Worm (Caenorhabditis elegans) whole organism, L4/young adult: ENCODE measurements around the gene ain-1.

Source experiments
- W03F9.2 ChIP-seq: fragments of 150-350 bp; optimal IDR thresholded peaks from 2 replicates; lab custom pipeline; 2014; ENCODE audit warnings: missing biosample characterization, missing genetic modification characterization
- dao-5 ChIP-seq: sonication (generic microtip); optimal IDR thresholded peaks from 2 replicates; lab custom pipeline; 2016; ENCODE audit warnings: missing genotype, missing genetic modification characterization, moderate library complexity, missing compliant biosample characterization
- him-1 ChIP-seq: sonication (generic microtip); optimal IDR thresholded peaks from 2 replicates; lab custom pipeline; 2016; ENCODE audit warnings: missing genotype, missing genetic modification reagents, missing genetic modification characterization, missing compliant biosample characterization

DNA sequence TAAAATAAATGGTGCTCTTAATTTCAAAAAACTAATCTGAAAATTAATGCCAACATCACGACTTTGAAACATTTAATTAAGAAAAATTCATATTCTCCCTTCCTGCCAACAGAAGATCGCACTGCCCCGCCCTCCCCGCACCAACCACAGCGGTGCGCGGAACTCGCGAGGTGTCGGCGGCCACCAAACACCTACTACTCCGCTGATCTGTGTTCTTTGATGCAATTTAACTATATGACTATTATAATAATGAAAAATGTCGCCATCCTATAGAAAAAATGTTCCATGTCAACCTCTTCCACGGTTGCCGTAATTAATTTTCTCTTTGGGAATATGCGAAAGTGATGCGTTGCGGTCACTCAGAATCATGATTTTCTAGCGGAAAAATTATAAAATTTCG lies 47.5 kb upstream of the ain-1 start:
- TF ChIP-seq W03F9.2 (tag; lab: Kevin White, UChicago) (no peak), dao-5 (tag; lab: Kevin White, UChicago) (no peak), him-1 (tag; lab: Kevin White, UChicago) (no peak)
